Worm (Caenorhabditis elegans) whole organism, mixed stage, embryonic: ENCODE measurements around the gene Y48E1C.1.

Experiments used
- ces-1 ChIP-seq: fragments of 150-350 bp; optimal IDR thresholded peaks from 2 replicates; lab custom pipeline; 2014; ENCODE audit warnings: missing biosample characterization, missing genetic modification reagents, missing genetic modification characterization
- drap-1 ChIP-seq: fragments of 200-800 bp; sonication (Bioruptor generic); optimal IDR thresholded peaks from 3 replicates; lab custom pipeline; 2018; ENCODE audit warnings: mild to moderate bottlenecking, missing genetic modification characterization, missing compliant biosample characterization
- elt-1 ChIP-seq: sonication (generic microtip); optimal IDR thresholded peaks from 2 replicates; lab custom pipeline; 2017; ENCODE audit warnings: missing genetic modification characterization, mild to moderate bottlenecking, missing compliant biosample characterization, antibody characterized with exemption, moderate library complexity, borderline replicate concordance; ENCODE audit not compliant: insufficient read depth
- lsy-2 ChIP-seq: fragments of 150-350 bp; optimal IDR thresholded peaks from 2 replicates; lab custom pipeline; 2014; ENCODE audit warnings: missing biosample characterization, missing genetic modification characterization
- mep-1 ChIP-seq: fragments of 150-350 bp; optimal IDR thresholded peaks from 2 replicates; lab custom pipeline; 2017; ENCODE audit warnings: missing biosample characterization, missing genetic modification reagents, missing genetic modification characterization, inconsistent platforms
- nhr-12 ChIP-seq: fragments of 150-350 bp; optimal IDR thresholded peaks from 2 replicates; lab custom pipeline; 2014; ENCODE audit warnings: missing biosample characterization, missing genetic modification characterization
- nhr-76 ChIP-seq: sonication (generic microtip); optimal IDR thresholded peaks from 2 replicates; lab custom pipeline; 2017; ENCODE audit warnings: missing biosample characterization, missing genetic modification characterization
- pha-4 ChIP-seq: fragments of 150-350 bp; optimal IDR thresholded peaks from 2 replicates; lab custom pipeline; 2018; ENCODE audit warnings: missing biosample characterization, missing genetic modification reagents, missing genetic modification characterization
- snpc-4 ChIP-seq: fragments of 150-350 bp; optimal IDR thresholded peaks from 2 replicates; lab custom pipeline; 2014; ENCODE audit warnings: missing biosample characterization, missing genetic modification characterization
- tbx-8 ChIP-seq: fragments of 200-800 bp; sonication (Bioruptor generic); optimal IDR thresholded peaks from 2 replicates; lab custom pipeline; 2018; ENCODE audit warnings: mild to moderate bottlenecking, missing genetic modification characterization, moderate library complexity, missing compliant biosample characterization
- ztf-11 ChIP-seq: fragments of 150-350 bp; optimal IDR thresholded peaks from 2 replicates; lab custom pipeline; 2014; ENCODE audit warnings: missing biosample characterization, missing genetic modification characterization

ce11 chrII:13383061-13383460, 31.7 kb upstream of the Y48E1C.1 start:
- TF ChIP-seq lsy-2 (tag; lab: Kevin White, UChicago) = no peak
- no peak for TF ChIP-seq mep-1
- no peak for TF ChIP-seq nhr-76 (tag; lab: Kevin White, UChicago)
- TF ChIP-seq ztf-11 (tag; lab: Kevin White, UChicago) = no peak
- TF ChIP-seq pha-4 (tag; lab: Kevin White, UChicago) = no peak
- TF ChIP-seq elt-1 (tag; lab: Kevin White, UChicago) = no peak
- no peak for TF ChIP-seq snpc-4 (tag; lab: Kevin White, UChicago)
- no peak for TF ChIP-seq drap-1 (GFP tag; lab: Kevin White, UChicago)
- no peak for TF ChIP-seq ces-1 (GFP tag; lab: Kevin White, UChicago)
- no peak for TF ChIP-seq tbx-8 (GFP tag; lab: Kevin White, UChicago)
- TF ChIP-seq nhr-12 (tag; lab: Kevin White, UChicago) = no peak
